In the genomic region with DNA sequence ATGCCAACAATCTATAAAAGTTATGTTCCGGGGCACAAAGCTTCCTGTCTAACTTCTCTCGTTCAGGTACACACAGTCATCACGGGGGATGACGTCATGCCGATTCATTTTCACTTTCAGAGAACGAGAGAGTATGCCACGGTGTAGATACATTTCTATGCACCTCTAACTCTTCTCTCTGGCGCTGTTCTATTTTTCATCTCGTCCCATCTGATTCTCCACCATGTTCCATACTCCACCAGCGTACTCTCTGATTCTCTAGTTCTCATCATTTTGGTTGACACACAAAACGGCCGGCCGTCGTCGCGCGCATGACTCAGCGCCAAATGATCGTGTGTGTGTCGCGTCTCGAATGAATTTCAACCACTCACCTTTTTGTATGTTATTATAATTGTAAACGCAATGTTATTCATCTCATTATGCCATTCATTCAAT, we compare ENCODE assay signal across 1 worm cellular context.
TF ChIP-seq lines count a peak whose summit lies in the region.

No protein-coding gene starts in this region.

TF ChIP-seq in whole organism, L1 larva, 84 proteins besides CTCF, POLR2A, EP300 and RAD21 (continued from another document):
- TF ChIP-seq lin-14 (GFP tag; optimal IDR thresholded peaks at IDR 0.05; lab: Kevin White, UChicago), result peak; percentile 98
- peak; percentile 95 for TF ChIP-seq nhr-47 (tag; optimal IDR thresholded peaks at IDR 0.05; lab: Kevin White, UChicago)
- peak; percentile 94 for TF ChIP-seq swsn-7 (tag; optimal IDR thresholded peaks at IDR 0.05; lab: Kevin White, UChicago)
- peak; percentile 55 to 79 (median 70) for TF ChIP-seq ceh-82 (tag; optimal IDR thresholded peaks at IDR 0.05; lab: Kevin White, UChicago)
- TF ChIP-seq fos-1 (tag; optimal IDR thresholded peaks at IDR 0.05; lab: Kevin White, UChicago), result no peak
- TF ChIP-seq lin-35 (GFP tag; optimal IDR thresholded peaks at IDR 0.05; lab: Kevin White, UChicago), result peak; percentile 79 to 89
- TF ChIP-seq ceh-88 (GFP tag; IDR thresholded peaks at IDR 0.05; lab: Robert Waterston, UW), result no peak; the same call in 1 of the 2 replicates
- TF ChIP-seq hpl-2 (GFP tag; optimal IDR thresholded peaks at IDR 0.05; lab: Kevin White, UChicago), result peak; percentile 73
- TF ChIP-seq aly-2 (tag; optimal IDR thresholded peaks at IDR 0.05; lab: Kevin White, UChicago), result peak; percentile 60
- TF ChIP-seq lsy-2 (tag; optimal IDR thresholded peaks at IDR 0.05; lab: Kevin White, UChicago), result peak; percentile 84 to 92
- TF ChIP-seq ces-1 (GFP tag; optimal IDR thresholded peaks at IDR 0.05; lab: Kevin White, UChicago), result no peak
- peak; percentile 68 for TF ChIP-seq isw-1 (GFP tag; IDR thresholded peaks at IDR 0.05; lab: Robert Waterston, UW)
- peak; percentile 37 for TF ChIP-seq aha-1 (tag; optimal IDR thresholded peaks at IDR 0.05; lab: Kevin White, UChicago)
- peak in 3 of 6 experiments; percentile 6 to 95 (median 94) for TF ChIP-seq elt-3 (tag; optimal IDR thresholded peaks at IDR 0.05; lab: Kevin White, UChicago)
- TF ChIP-seq nhr-20 (tag; optimal IDR thresholded peaks at IDR 0.05; lab: Kevin White, UChicago), result peak; percentile 98
- TF ChIP-seq ceh-63 (GFP tag; optimal IDR thresholded peaks at IDR 0.05; lab: Kevin White, UChicago), result no peak
- no peak for TF ChIP-seq ets-5 (GFP tag; IDR thresholded peaks at IDR 0.05; lab: Robert Waterston, UW)
- TF ChIP-seq mef-2 (tag; optimal IDR thresholded peaks at IDR 0.05; lab: Kevin White, UChicago), result peak; percentile 80
- TF ChIP-seq snu-23 (GFP tag; optimal IDR thresholded peaks at IDR 0.05; lab: Kevin White, UChicago), result peak; percentile 98
- TF ChIP-seq fkh-4 (tag; optimal IDR thresholded peaks at IDR 0.05; lab: Kevin White, UChicago; ENCODE audit: borderline replicate concordance), result no peak
- peak; percentile 91 for TF ChIP-seq xbp-1 (tag; optimal IDR thresholded peaks at IDR 0.05; lab: Kevin White, UChicago)
- peak; percentile 93 for TF ChIP-seq tbx-2 (tag; optimal IDR thresholded peaks at IDR 0.05; lab: Kevin White, UChicago)
- TF ChIP-seq ceh-8 (GFP tag; optimal IDR thresholded peaks at IDR 0.05; lab: Kevin White, UChicago), result peak; percentile 75
- TF ChIP-seq jun-1 (tag; optimal IDR thresholded peaks at IDR 0.05; lab: Kevin White, UChicago), result peak; percentile 95
- TF ChIP-seq C16A3.4 (tag; optimal IDR thresholded peaks at IDR 0.05; lab: Kevin White, UChicago), result peak; percentile 87
- no peak for TF ChIP-seq alr-1 (tag; optimal IDR thresholded peaks at IDR 0.05; lab: Kevin White, UChicago; ENCODE audit: borderline replicate concordance)
- TF ChIP-seq rnt-1 (tag; optimal IDR thresholded peaks at IDR 0.05; lab: Kevin White, UChicago), result peak; percentile 81
